Worm (Caenorhabditis elegans) whole organism, L1 larva: ENCODE data around the gene nas-12.

ENCODE experiments used
- C04F5.9 ChIP-seq: sonication (generic microtip); optimal IDR thresholded peaks from 2 replicates; lab custom pipeline; 2016; ENCODE audit warnings: missing genetic modification characterization, missing compliant biosample characterization
- C16A3.4 ChIP-seq: fragments of 150-350 bp; optimal IDR thresholded peaks from 2 replicates; lab custom pipeline; 2014; ENCODE audit warnings: missing biosample characterization, missing genetic modification characterization
- aha-1 ChIP-seq: fragments of 150-350 bp; optimal IDR thresholded peaks from 2 replicates; lab custom pipeline; 2014; ENCODE audit warnings: missing biosample characterization, missing genetic modification characterization
- alr-1 ChIP-seq: fragments of 200-800 bp; sonication (Bioruptor generic); optimal IDR thresholded peaks from 2 replicates; lab custom pipeline; 2018; ENCODE audit warnings: borderline replicate concordance, mild to moderate bottlenecking, missing genetic modification characterization, missing compliant biosample characterization
- blmp-1 ChIP-seq: fragments of 150-350 bp; optimal IDR thresholded peaks from 2 replicates; lab custom pipeline; 2014; ENCODE audit warnings: missing biosample characterization, missing genetic modification characterization
- ceh-63 ChIP-seq: fragments of 200-800 bp; sonication (Bioruptor generic); optimal IDR thresholded peaks from 2 replicates; lab custom pipeline; 2018; ENCODE audit warnings: mild to moderate bottlenecking, missing genetic modification characterization, missing compliant biosample characterization
- ceh-8 ChIP-seq: fragments of 200-800 bp; sonication (Bioruptor generic); optimal IDR thresholded peaks from 2 replicates; lab custom pipeline; 2018; ENCODE audit warnings: mild to moderate bottlenecking, missing genetic modification characterization, moderate library complexity, missing compliant biosample characterization
- ceh-88 ChIP-seq: fragments of 200-800 bp; sonication (Bioruptor generic); IDR thresholded peaks from 2 replicates; pipeline ENCODE4 v1.3.6; 2022; ENCODE audit warnings: missing genetic modification characterization, missing compliant biosample characterization
- dpl-1 ChIP-seq, 3 experiments: fragments of 150-350 bp in 2 of 3; sonication (generic microtip) in 1 of 3; optimal IDR thresholded peaks; 2 replicates each; lab custom pipeline; 2014 to 2017; ENCODE audit warnings: missing biosample characterization in 3 of 3, missing genetic modification characterization in 3 of 3, missing genetic modification reagents in 3 of 3
- dsc-1 ChIP-seq: sonication (generic microtip); optimal IDR thresholded peaks from 2 replicates; lab custom pipeline; 2016; ENCODE audit warnings: mild to moderate bottlenecking, missing genetic modification characterization, missing compliant biosample characterization
- efl-1 ChIP-seq, 4 experiments: fragments of 150-350 bp; optimal IDR thresholded peaks in 3 of 4; peaks in 1 of 4; 1 replicate in 1 of 4; 2 replicates in 3 of 4; lab custom pipeline; 2014; ENCODE audit warnings: missing biosample characterization in 2 of 4, missing genetic modification characterization in 2 of 4, missing genetic modification reagents in 2 of 4
- efl-3 ChIP-seq: fragments of 200-800 bp; sonication (Bioruptor generic); optimal IDR thresholded peaks from 2 replicates; lab custom pipeline; 2018; ENCODE audit warnings: mild to moderate bottlenecking, missing genetic modification characterization, missing compliant biosample characterization
- egl-27 ChIP-seq, 2 experiments: fragments of 150-350 bp in 1 of 2; sonication (generic microtip); optimal IDR thresholded peaks; 3 replicates each; lab custom pipeline; 2017 to 2018; ENCODE audit warnings: missing biosample characterization in 2 of 2, missing genetic modification characterization in 2 of 2, missing genetic modification reagents in 2 of 2
- elt-3 ChIP-seq, 6 experiments: fragments of 150-350 bp in 1 of 6; sonication (generic microtip); optimal IDR thresholded peaks; 2 replicates each; lab custom pipeline; 2017 to 2018; ENCODE audit warnings: missing biosample characterization in 6 of 6, missing genetic modification characterization in 6 of 6, inconsistent platforms in 1 of 6
- fkh-10 ChIP-seq: sonication (generic microtip); optimal IDR thresholded peaks from 2 replicates; lab custom pipeline; 2017; ENCODE audit warnings: missing biosample characterization, missing genetic modification reagents, missing genetic modification characterization
- grh-1 ChIP-seq: fragments of 200-800 bp; sonication (Bioruptor generic); IDR thresholded peaks from 2 replicates; pipeline ENCODE4 v1.3.6; 2022; ENCODE audit warnings: missing genetic modification reagents, missing genetic modification characterization, missing compliant biosample characterization
- hlh-17 ChIP-seq: fragments of 200-800 bp; sonication (Bioruptor generic); optimal IDR thresholded peaks from 2 replicates; lab custom pipeline; 2018; ENCODE audit warnings: missing genetic modification characterization, mild to moderate bottlenecking, missing compliant biosample characterization, moderate library complexity, borderline replicate concordance
- irx-1 ChIP-seq: sonication (generic microtip); optimal IDR thresholded peaks from 2 replicates; lab custom pipeline; 2016; ENCODE audit warnings: missing genetic modification characterization, missing compliant biosample characterization
- isw-1 ChIP-seq: fragments of 200-800 bp; sonication (Bioruptor generic); IDR thresholded peaks from 2 replicates; pipeline ENCODE4 v1.3.6; 2022; ENCODE audit warnings: missing genetic modification characterization, missing compliant biosample characterization
- jun-1 ChIP-seq: fragments of 150-350 bp; optimal IDR thresholded peaks from 2 replicates; lab custom pipeline; 2014; ENCODE audit warnings: missing biosample characterization, missing genetic modification reagents, missing genetic modification characterization
- lin-15B ChIP-seq: fragments of 150-350 bp; sonication (generic microtip); optimal IDR thresholded peaks from 3 replicates; lab custom pipeline; 2014; ENCODE audit warnings: missing biosample characterization, missing genetic modification characterization
- lin-35 ChIP-seq, 2 experiments: fragments of 150-350 bp; optimal IDR thresholded peaks; 2 replicates each; lab custom pipeline; 2014; ENCODE audit warnings: missing biosample characterization in 2 of 2, missing genetic modification characterization in 2 of 2, missing genetic modification reagents in 2 of 2
- mdl-1 ChIP-seq, 2 experiments: fragments of 150-350 bp; optimal IDR thresholded peaks; 2 replicates each; lab custom pipeline; 2014 to 2017; ENCODE audit warnings: missing biosample characterization in 2 of 2, missing genetic modification characterization in 2 of 2, inconsistent platforms in 1 of 2
- mep-1 ChIP-seq: fragments of 150-350 bp; optimal IDR thresholded peaks from 2 replicates; lab custom pipeline; 2014; ENCODE audit warnings: missing biosample characterization, missing genetic modification characterization
- nhr-20 ChIP-seq: sonication (generic microtip); optimal IDR thresholded peaks from 2 replicates; lab custom pipeline; 2016; ENCODE audit warnings: mild to moderate bottlenecking, missing genetic modification characterization, missing compliant biosample characterization
- nhr-47 ChIP-seq: sonication (generic microtip); optimal IDR thresholded peaks from 2 replicates; lab custom pipeline; 2016; ENCODE audit warnings: mild to moderate bottlenecking, missing genetic modification characterization, moderate library complexity, missing compliant biosample characterization
- nhr-71 ChIP-seq: sonication (generic microtip); optimal IDR thresholded peaks from 2 replicates; lab custom pipeline; 2016; ENCODE audit warnings: mild to moderate bottlenecking, missing genetic modification characterization, moderate library complexity, missing compliant biosample characterization
- nhr-84 ChIP-seq: sonication (generic microtip); optimal IDR thresholded peaks from 2 replicates; lab custom pipeline; 2017; ENCODE audit warnings: missing biosample characterization, missing genetic modification characterization
- nhr-85 ChIP-seq: sonication (generic microtip); peaks from one replicate; lab custom pipeline; 2016; ENCODE audit warnings: missing genetic modification characterization, inconsistent platforms, missing compliant biosample characterization
- pag-3 ChIP-seq: sonication (generic microtip); optimal IDR thresholded peaks from 2 replicates; lab custom pipeline; 2017; ENCODE audit warnings: missing genetic modification characterization, mild to moderate bottlenecking, missing compliant biosample characterization, antibody characterized with exemption, borderline replicate concordance; ENCODE audit not compliant: insufficient read depth
- pax-3 ChIP-seq: fragments of 200-800 bp; sonication (Bioruptor generic); optimal IDR thresholded peaks from 2 replicates; lab custom pipeline; 2018; ENCODE audit warnings: mild to moderate bottlenecking, missing genetic modification characterization, moderate library complexity, missing compliant biosample characterization
- rnt-1 ChIP-seq: sonication (generic microtip); optimal IDR thresholded peaks from 2 replicates; lab custom pipeline; 2016; ENCODE audit warnings: mild to moderate bottlenecking, missing genetic modification characterization, moderate library complexity, missing compliant biosample characterization
- snpc-4 ChIP-seq: fragments of 150-350 bp; optimal IDR thresholded peaks from 2 replicates; lab custom pipeline; 2014; ENCODE audit warnings: missing biosample characterization, missing genetic modification characterization
- snu-23 ChIP-seq: sonication (generic microtip); optimal IDR thresholded peaks from 2 replicates; lab custom pipeline; 2016; ENCODE audit warnings: missing genetic modification characterization, missing compliant biosample characterization
- sup-37 ChIP-seq: fragments of 200-800 bp; sonication (Bioruptor generic); optimal IDR thresholded peaks from 2 replicates; lab custom pipeline; 2018; ENCODE audit warnings: mild to moderate bottlenecking, missing genetic modification characterization, missing compliant biosample characterization
- swsn-7 ChIP-seq: sonication (generic microtip); optimal IDR thresholded peaks from 2 replicates; lab custom pipeline; 2016; ENCODE audit warnings: missing genetic modification characterization, missing compliant biosample characterization
- unc-130 ChIP-seq: fragments of 150-350 bp; optimal IDR thresholded peaks from 2 replicates; lab custom pipeline; 2017; ENCODE audit warnings: missing biosample characterization, missing genetic modification characterization, inconsistent platforms
- unc-30 ChIP-seq: sonication (generic microtip); optimal IDR thresholded peaks from 2 replicates; lab custom pipeline; 2017; ENCODE audit warnings: missing biosample characterization, missing genetic modification characterization
- unc-86 ChIP-seq: sonication (generic microtip); optimal IDR thresholded peaks from 2 replicates; lab custom pipeline; 2016; ENCODE audit warnings: missing genetic modification characterization, missing compliant biosample characterization
- unc-98 ChIP-seq: fragments of 200-800 bp; sonication (Bioruptor generic); IDR thresholded peaks from 2 replicates; pipeline ENCODE4 v1.3.6; 2022; ENCODE audit warnings: missing genetic modification characterization, missing compliant biosample characterization
- xbp-1 ChIP-seq: sonication (generic microtip); optimal IDR thresholded peaks from 2 replicates; lab custom pipeline; 2016; ENCODE audit warnings: missing genetic modification characterization, missing compliant biosample characterization

nas-12 gene

ce11 chrIV:10197317-10197867 lies 26.4 kb upstream of the nas-12 start, which contains the start of gene gon-4:
gon-4 (plus strand) TSS chrIV:10197817.
- peak in 2 of 3 experiments; percentile 37 to 65 for TF ChIP-seq dpl-1 (GFP tag; optimal IDR thresholded peaks at IDR 0.05; lab: Kevin White, UChicago)
- TF ChIP-seq nhr-20: no peak
- TF ChIP-seq snu-23 (GFP tag; lab: Kevin White, UChicago): no peak
- TF ChIP-seq snpc-4 (tag; lab: Kevin White, UChicago): no peak
- no peak for TF ChIP-seq unc-130 (tag; lab: Kevin White, UChicago)
- peak; percentile 30 for TF ChIP-seq mep-1 (tag; lab: Kevin White, UChicago)
- TF ChIP-seq rnt-1: peak; percentile 6
- peak in 1 of 2 experiments; percentile 6 for TF ChIP-seq lin-35 (GFP tag; optimal IDR thresholded peaks at IDR 0.05; lab: Kevin White, UChicago)
- no peak for TF ChIP-seq aha-1 (tag; lab: Kevin White, UChicago)
- no peak for TF ChIP-seq isw-1 (GFP tag; lab: Robert Waterston, UW)
- no peak for TF ChIP-seq pag-3 (tag; lab: Kevin White, UChicago)
- TF ChIP-seq efl-3: no peak
- no peak for TF ChIP-seq ceh-63 (GFP tag; lab: Kevin White, UChicago)
- peak; percentile 29 for TF ChIP-seq lin-15B
- peak; percentile 29 to 40 for TF ChIP-seq efl-1 (optimal IDR thresholded peaks at IDR 0.05; lab: Kevin White, UChicago)
- TF ChIP-seq efl-1 (GFP tag; optimal IDR thresholded peaks at IDR 0.05 in 1 of 2; lab: Kevin White, UChicago): peak; percentile 57 to 91
- peak; percentile 9 for TF ChIP-seq C16A3.4

ce11 chrIV:10206182-10206581 lies 17.6 kb upstream of the nas-12 start, which contains the start of gene K04D7.6:
K04D7.6 (minus strand) TSS chrIV:10206282.
- TF ChIP-seq swsn-7 (tag; lab: Kevin White, UChicago) (no peak), unc-30 (tag; lab: Kevin White, UChicago) (no peak), hlh-17 (GFP tag; lab: Kevin White, UChicago) (no peak), dsc-1 (tag; lab: Kevin White, UChicago) (no peak), ceh-8 (GFP tag; lab: Kevin White, UChicago) (no peak), nhr-71 (tag; lab: Kevin White, UChicago) (no peak), fkh-10 (GFP tag; lab: Kevin White, UChicago) (no peak), unc-98 (GFP tag; lab: Robert Waterston, UW) (no peak), nhr-47 (tag; lab: Kevin White, UChicago) (no peak), sup-37 (GFP tag; lab: Kevin White, UChicago) (no peak), C04F5.9 (tag; lab: Kevin White, UChicago) (no peak), xbp-1 (no peak)
- TF ChIP-seq, all 84 proteins: peak for 0

- TF ChIP-seq rnt-1 (no peak), grh-1 (no peak), unc-130 (tag; lab: Kevin White, UChicago) (no peak), irx-1 (no peak)
Measured at ce11 chrIV:10214811-10215210, 9.0 kb upstream of the nas-12 start, which contains the start of gene abt-1. abt-1 (minus strand) TSS chrIV:10214911.

DNA sequence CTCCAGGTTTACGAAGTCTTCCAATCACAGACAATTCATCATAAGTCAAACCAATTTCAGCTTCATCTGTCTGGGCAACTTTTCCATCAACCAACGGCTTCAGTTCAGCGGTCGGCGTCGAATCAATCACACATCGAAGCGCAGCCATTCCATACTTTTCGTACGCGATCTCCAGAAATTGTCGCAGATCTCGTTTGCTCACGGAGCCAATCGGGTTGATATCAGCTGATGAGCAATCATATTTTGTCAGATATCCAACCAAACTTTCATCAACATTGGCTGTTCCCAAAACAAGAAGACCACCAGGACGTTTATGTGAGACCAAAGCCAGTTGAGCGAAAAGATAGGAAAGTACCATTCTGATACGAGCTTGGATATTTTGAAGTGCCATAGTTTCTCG lies 8.4 kb upstream of the nas-12 start:
- TF ChIP-seq egl-27 (tag; optimal IDR thresholded peaks at IDR 0.05; lab: Kevin White, UChicago) (no peak), blmp-1 (tag; lab: Kevin White, UChicago) (no peak), nhr-85 (tag; lab: Kevin White, UChicago) (no peak), pag-3 (tag; lab: Kevin White, UChicago) (no peak), nhr-47 (tag; lab: Kevin White, UChicago) (no peak), jun-1 (tag; lab: Kevin White, UChicago) (no peak), ceh-88 (GFP tag; lab: Robert Waterston, UW) (no peak), unc-86 (no peak), elt-3 (tag; optimal IDR thresholded peaks at IDR 0.05; lab: Kevin White, UChicago) (no peak), pax-3 (tag; lab: Kevin White, UChicago) (no peak), mdl-1 (tag; optimal IDR thresholded peaks at IDR 0.05; lab: Kevin White, UChicago) (no peak), mep-1 (tag; lab: Kevin White, UChicago) (no peak), xbp-1 (no peak), lin-15B (no peak), aha-1 (tag; lab: Kevin White, UChicago) (no peak), alr-1 (no peak), nhr-84 (no peak), irx-1 (no peak)
- TF ChIP-seq, all 84 proteins: peak for 0
